Fruit fly (Drosophila melanogaster): ENCODE data around the gene CG3309.
A peak's percentile ranks its signal among the peaks of the same experiment; 100 is the strongest.

The CG3309 gene

DNA sequence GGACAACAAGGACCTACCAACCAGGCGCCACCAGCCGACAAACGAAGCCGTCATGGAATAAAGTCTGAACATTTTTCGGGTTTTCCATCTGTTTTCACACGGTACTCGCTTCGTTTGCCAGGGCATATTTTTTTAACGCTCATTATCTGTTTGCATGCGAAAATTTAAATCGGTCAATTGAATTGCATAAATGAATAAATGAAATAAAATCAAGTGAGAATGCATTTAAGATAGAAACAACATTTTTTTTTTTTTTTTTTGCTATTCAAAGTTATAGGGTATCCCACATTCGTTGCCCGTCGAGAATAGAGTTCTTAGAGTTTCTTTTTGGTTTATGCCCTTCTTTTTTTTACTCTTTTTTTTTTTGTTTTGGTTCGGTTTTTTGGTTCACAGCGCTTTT is 43.3 kb downstream of the CG3309 start (continued):
- TF ChIP-seq tup (GFP tag; optimal IDR thresholded peaks at IDR 0.05) (no peak), CG1602 (GFP tag; optimal IDR thresholded peaks at IDR 0.05) (peak; percentile 36), hth (optimal IDR thresholded peaks at IDR 0.05) (no peak), CG9797 (GFP tag; optimal IDR thresholded peaks at IDR 0.05) (no peak), Abd-B (GFP tag; optimal IDR thresholded peaks at IDR 0.05) (no peak), CG32767 (GFP tag; IDR thresholded peaks at IDR 0.05) (no peak), Pdp1 (GFP tag; optimal IDR thresholded peaks at IDR 0.05) (peak; percentile 0 to 29), Hr3 (GFP tag; optimal IDR thresholded peaks at IDR 0.05) (no peak), TFAM (GFP tag; optimal IDR thresholded peaks at IDR 0.05) (no peak), Bteb2 (GFP tag; optimal IDR thresholded peaks at IDR 0.05) (no peak), pum (GFP tag; optimal IDR thresholded peaks at IDR 0.05) (peak; percentile 32), PHDP (tag; optimal IDR thresholded peaks at IDR 0.05) (peak; percentile 24), emc (GFP tag; optimal IDR thresholded peaks at IDR 0.05) (peak; percentile 2), tx (GFP tag; optimal IDR thresholded peaks at IDR 0.05) (peak; percentile 9), CG4360 (GFP tag; IDR thresholded peaks at IDR 0.05) (no peak), CG10274 (GFP tag; optimal IDR thresholded peaks at IDR 0.05) (no peak), sc (optimal IDR thresholded peaks at IDR 0.05) (no peak), sc (GFP tag; optimal IDR thresholded peaks at IDR 0.05) (no peak), CG15011 (GFP tag; optimal IDR thresholded peaks at IDR 0.05) (peak; percentile 29), CG34376 (GFP tag; optimal IDR thresholded peaks at IDR 0.05) (no peak), CG14667 (GFP tag; IDR thresholded peaks at IDR 0.05) (0 out of 2 replicates have a peak, but pooled peaks have one; percentile 16), Spps (tag; optimal IDR thresholded peaks at IDR 0.05) (no peak), CG18262 (tag; optimal IDR thresholded peaks at IDR 0.05) (peak; percentile 21), CG43689 (GFP tag; IDR thresholded peaks at IDR 0.05) (no peak), unc-4 (GFP tag; IDR thresholded peaks at IDR 0.05; ENCODE audit: partially characterized antibody) (no peak), hb (GFP tag; IDR thresholded peaks at IDR 0.05; ENCODE audit: partially characterized antibody) (no peak), bsh (GFP tag; optimal IDR thresholded peaks at IDR 0.05) (no peak), Aef1 (GFP tag; IDR thresholded peaks at IDR 0.05) (peak; percentile 26; the same call in 2 of the 3 replicates), onecut (GFP tag; IDR thresholded peaks at IDR 0.05) (peak; percentile 48), NC2β (GFP tag; optimal IDR thresholded peaks at IDR 0.05) (no peak), CG12071 (GFP tag; optimal IDR thresholded peaks at IDR 0.05) (no peak), gro (GFP tag; optimal IDR thresholded peaks at IDR 0.05) (peak; percentile 6), vfl (GFP tag; optimal IDR thresholded peaks at IDR 0.05) (no peak), ham (GFP tag; IDR thresholded peaks at IDR 0.05) (no peak), CoRest (tag; optimal IDR thresholded peaks at IDR 0.05) (peak; percentile 40), bowl (GFP tag; IDR thresholded peaks at IDR 0.05) (no peak), CG11504 (tag; optimal IDR thresholded peaks at IDR 0.05) (peak; percentile 72), tin (GFP tag; optimal IDR thresholded peaks at IDR 0.05) (peak; percentile 48), nmo (GFP tag; optimal IDR thresholded peaks at IDR 0.05) (peak; percentile 23), CG13894 (tag; optimal IDR thresholded peaks at IDR 0.05) (peak; percentile 50), dan (GFP tag; IDR thresholded peaks at IDR 0.05) (no peak), Usf (GFP tag; optimal IDR thresholded peaks at IDR 0.05) (no peak), wor (GFP tag; IDR thresholded peaks at IDR 0.05) (peak; percentile 26; the same call in 1 of the 2 replicates), CG11085 (GFP tag; IDR thresholded peaks at IDR 0.05) (0 out of 2 replicates have a peak, but pooled peaks have one; percentile 19), nerfin-2 (GFP tag; IDR thresholded peaks at IDR 0.05; ENCODE audit: partially characterized antibody) (no peak), CG10431 (GFP tag; optimal IDR thresholded peaks at IDR 0.05) (no peak), Xbp1 (GFP tag; optimal IDR thresholded peaks at IDR 0.05) (peak; percentile 43), HLH3B (GFP tag; IDR thresholded peaks at IDR 0.05) (peak; percentile 54), NfI (GFP tag; optimal IDR thresholded peaks at IDR 0.05) (peak; percentile 30), Gsc (GFP tag; IDR thresholded peaks at IDR 0.05) (no peak), Gug (GFP tag; IDR thresholded peaks at IDR 0.05) (no peak), wek (GFP tag; optimal IDR thresholded peaks at IDR 0.05) (no peak)
